Fruit fly (Drosophila melanogaster) whole organism, wandering third instar larva: ENCODE measurements around the gene Lipt2.

ENCODE experiments used
- Abd-B ChIP-seq: fragments of >200 bp; optimal IDR thresholded peaks from 2 replicates; lab custom pipeline; 2017; ENCODE audit warnings: missing biosample characterization, missing genetic modification characterization
- CG32264 ChIP-seq: fragments of 200-800 bp; sonication (Bioruptor generic); optimal IDR thresholded peaks from 2 replicates; lab custom pipeline; 2016; ENCODE audit warnings: missing biosample characterization, missing genetic modification characterization
- CG9705 ChIP-seq: fragments of 200-800 bp; sonication (Bioruptor generic); optimal IDR thresholded peaks from 2 replicates; lab custom pipeline; 2018; ENCODE audit warnings: missing biosample characterization, mild to moderate bottlenecking, missing genetic modification characterization
- CrebA ChIP-seq: fragments of 200-800 bp; sonication (Bioruptor generic); optimal IDR thresholded peaks from 2 replicates; lab custom pipeline; 2016; ENCODE audit warnings: missing biosample characterization, mild to moderate bottlenecking, missing genetic modification characterization, borderline replicate concordance
- Dfd ChIP-seq: fragments of >200 bp; optimal IDR thresholded peaks from 2 replicates; lab custom pipeline; 2017; ENCODE audit warnings: missing biosample characterization, missing genetic modification characterization
- Dif ChIP-seq: fragments of 200-275, 200-300 bp; sonication (Bioruptor generic); optimal IDR thresholded peaks from 2 replicates; lab custom pipeline; 2018; ENCODE audit warnings: missing biosample characterization, missing genetic modification characterization; ENCODE audit not compliant: partially characterized antibody
- GATAd ChIP-seq: sonication (Bioruptor generic); optimal IDR thresholded peaks from 2 replicates; lab custom pipeline; 2016; ENCODE audit warnings: missing biosample characterization, missing genetic modification characterization
- HLH106 ChIP-seq: fragments of 200-800 bp; optimal IDR thresholded peaks from 3 replicates; lab custom pipeline; 2019; ENCODE audit warnings: missing biosample characterization, mild to moderate bottlenecking, missing genetic modification characterization, moderate library complexity
- Hnf4 ChIP-seq: fragments of 200-800 bp; sonication (Bioruptor generic); optimal IDR thresholded peaks from 2 replicates; lab custom pipeline; 2016; ENCODE audit warnings: missing biosample characterization, mild to moderate bottlenecking, missing genetic modification characterization
- Hr78 ChIP-seq: fragments of >200 bp; optimal IDR thresholded peaks from 2 replicates; lab custom pipeline; 2017; ENCODE audit warnings: missing biosample characterization, missing genetic modification characterization
- Hr83 ChIP-seq: fragments of 200-300 bp; sonication (Bioruptor generic); optimal IDR thresholded peaks from 2 replicates; lab custom pipeline; 2016; ENCODE audit warnings: missing biosample characterization, mild to moderate bottlenecking, missing genetic modification characterization, moderate library complexity; ENCODE audit not compliant: poor library complexity, severe bottlenecking
- Jra ChIP-seq: sonication (Bioruptor generic); optimal IDR thresholded peaks from 2 replicates; lab custom pipeline; 2016; ENCODE audit warnings: missing biosample characterization, missing genetic modification characterization
- Mio ChIP-seq: sonication (Bioruptor generic); optimal IDR thresholded peaks from 2 replicates; lab custom pipeline; 2016; ENCODE audit warnings: missing biosample characterization, missing genetic modification characterization
- Myc ChIP-seq: fragments of >200 bp; optimal IDR thresholded peaks from 2 replicates; lab custom pipeline; 2017
- N ChIP-seq: fragments of >200 bp; optimal IDR thresholded peaks from 2 replicates; lab custom pipeline; 2018; ENCODE audit warnings: missing biosample characterization, missing external identifiers, missing genetic modification characterization
- OdsH ChIP-seq: fragments of 200-800 bp; sonication (Bioruptor generic); optimal IDR thresholded peaks from 2 replicates; lab custom pipeline; 2016; ENCODE audit warnings: missing biosample characterization, mild to moderate bottlenecking, missing genetic modification characterization
- Rel ChIP-seq, 2 experiments: fragments of 200-800 bp; sonication (Bioruptor generic) in 1 of 2; optimal IDR thresholded peaks; 2 replicates in 1 of 2; 3 replicates in 1 of 2; lab custom pipeline; 2016 to 2019; ENCODE audit warnings: mild to moderate bottlenecking in 2 of 2, missing biosample characterization in 2 of 2, missing genetic modification characterization in 2 of 2, moderate library complexity in 1 of 2
- Sp1 ChIP-seq: fragments of 200-800 bp; sonication (Bioruptor generic); optimal IDR thresholded peaks from 3 replicates; lab custom pipeline; 2019; ENCODE audit warnings: missing biosample characterization, mild to moderate bottlenecking, missing genetic modification characterization, moderate library complexity
- Vsx2 ChIP-seq: fragments of 200-300, 225-300 bp; sonication (Bioruptor generic); optimal IDR thresholded peaks from 2 replicates; lab custom pipeline; 2018; ENCODE audit warnings: missing biosample characterization, missing genetic modification characterization; ENCODE audit not compliant: partially characterized antibody
- br ChIP-seq: fragments of 200-800 bp; sonication (Bioruptor generic); optimal IDR thresholded peaks from 2 replicates; lab custom pipeline; 2016; ENCODE audit warnings: missing biosample characterization, missing genetic modification characterization
- brk ChIP-seq: fragments of 200-800 bp; sonication (Bioruptor generic); optimal IDR thresholded peaks from 2 replicates; lab custom pipeline; 2016; ENCODE audit warnings: missing biosample characterization, mild to moderate bottlenecking, missing genetic modification characterization
- dl ChIP-seq, 2 experiments: fragments of 175-275, 200-275 bp in 1 of 2; fragments of 200-275 bp in 1 of 2; sonication (Bioruptor generic); optimal IDR thresholded peaks; lab custom pipeline; 2018; ENCODE audit warnings: mild to moderate bottlenecking in 2 of 2, missing biosample characterization in 2 of 2, missing genetic modification characterization in 2 of 2, moderate library complexity in 2 of 2; ENCODE audit not compliant: partially characterized antibody in 2 of 2, insufficient read depth in 1 of 2
- dmrt93B ChIP-seq: fragments of 200-800 bp; sonication (Bioruptor generic); optimal IDR thresholded peaks from 2 replicates; lab custom pipeline; 2018; ENCODE audit warnings: missing biosample characterization, mild to moderate bottlenecking, missing genetic modification characterization
- dsf ChIP-seq: sonication (Bioruptor generic); optimal IDR thresholded peaks from 2 replicates; lab custom pipeline; 2016; ENCODE audit warnings: missing biosample characterization, missing genetic modification characterization, borderline replicate concordance
- ey ChIP-seq: fragments of 200-800 bp; sonication (Bioruptor generic); optimal IDR thresholded peaks from 2 replicates; lab custom pipeline; 2016; ENCODE audit warnings: missing biosample characterization, missing genetic modification characterization
- foxo ChIP-seq, 2 experiments: fragments of 200-800 bp; sonication (Bioruptor generic); optimal IDR thresholded peaks; 2 replicates in 1 of 2; 3 replicates in 1 of 2; lab custom pipeline; 2016 to 2017; ENCODE audit warnings: missing biosample characterization in 2 of 2, missing genetic modification characterization in 2 of 2
- fru ChIP-seq: fragments of 200-800 bp; sonication (Bioruptor generic); optimal IDR thresholded peaks from 3 replicates; lab custom pipeline; 2016; ENCODE audit warnings: missing biosample characterization, mild to moderate bottlenecking, missing genetic modification characterization
- h ChIP-seq: fragments of 200-800 bp; sonication (Bioruptor generic); optimal IDR thresholded peaks from 3 replicates; lab custom pipeline; 2016; ENCODE audit warnings: missing biosample characterization, mild to moderate bottlenecking, missing genetic modification characterization
- jim ChIP-seq: fragments of 175-275, 200-325 bp; sonication (Bioruptor generic); optimal IDR thresholded peaks from 2 replicates; lab custom pipeline; 2016; ENCODE audit warnings: missing biosample characterization, mild to moderate bottlenecking, missing genetic modification characterization
- lola ChIP-seq: fragments of >200 bp; optimal IDR thresholded peaks from 2 replicates; lab custom pipeline; 2017; ENCODE audit warnings: missing biosample characterization, missing genetic modification characterization
- pan ChIP-seq: fragments of >200 bp; optimal IDR thresholded peaks from 2 replicates; lab custom pipeline; 2017
- psq ChIP-seq: fragments of 200-800 bp; sonication (Bioruptor generic); optimal IDR thresholded peaks from 3 replicates; lab custom pipeline; 2017; ENCODE audit warnings: missing biosample characterization, mild to moderate bottlenecking, missing genetic modification characterization, moderate library complexity
- rgr ChIP-seq: fragments of 200-800 bp; sonication (Bioruptor generic); optimal IDR thresholded peaks from 3 replicates; lab custom pipeline; 2016; ENCODE audit warnings: missing biosample characterization, mild to moderate bottlenecking, missing genetic modification characterization
- sage ChIP-seq: fragments of 200-800 bp; sonication (Bioruptor generic); optimal IDR thresholded peaks from 2 replicates; lab custom pipeline; 2016; ENCODE audit warnings: missing biosample characterization, mild to moderate bottlenecking, missing genetic modification characterization
- sv ChIP-seq: fragments of 200-800 bp; sonication (Bioruptor generic); optimal IDR thresholded peaks from 3 replicates; lab custom pipeline; 2016; ENCODE audit warnings: missing biosample characterization, missing genetic modification characterization
- tai ChIP-seq: sonication (Bioruptor generic); optimal IDR thresholded peaks from 2 replicates; lab custom pipeline; 2016; ENCODE audit warnings: missing biosample characterization, missing genetic modification characterization
- usp ChIP-seq: fragments of >200 bp; optimal IDR thresholded peaks from 2 replicates; lab custom pipeline; 2017; ENCODE audit warnings: missing biosample characterization, missing genetic modification characterization
- woc ChIP-seq: sonication (Bioruptor generic); optimal IDR thresholded peaks from 2 replicates; lab custom pipeline; 2016; ENCODE audit warnings: missing biosample characterization, mild to moderate bottlenecking, missing genetic modification characterization

Lipt2 gene

DNA sequence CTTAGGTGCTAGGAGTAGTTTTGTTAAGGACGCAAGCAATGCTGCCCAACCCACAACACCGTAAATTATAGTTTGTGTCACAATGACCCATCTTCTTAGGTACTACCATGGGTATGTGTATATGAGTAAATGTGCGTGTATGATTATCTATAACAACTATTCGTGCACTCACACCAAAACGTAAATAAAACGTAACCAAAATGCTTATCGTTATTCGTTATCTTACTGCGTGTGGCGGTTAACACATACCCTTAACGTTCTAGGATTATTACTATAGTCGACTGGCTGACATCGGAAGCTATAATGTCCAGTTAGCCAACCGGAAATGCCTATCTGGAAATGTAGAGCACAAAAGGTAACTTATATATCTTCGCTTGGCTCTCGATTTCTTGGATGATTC is 8.0 kb upstream of the Lipt2 start:
- no peak for TF ChIP-seq dmrt93B
- no peak for TF ChIP-seq GATAd (GFP tag; lab: Kevin White, UChicago)
- no peak for TF ChIP-seq pan (lab: Kevin White, UChicago)
- TF ChIP-seq CG9705, result no peak
- no peak for TF ChIP-seq Hnf4 (GFP tag; lab: Kevin White, UChicago)
- no peak for TF ChIP-seq woc
- no peak for TF ChIP-seq Abd-B (GFP tag; lab: Kevin White, UChicago)
- no peak for TF ChIP-seq Dfd (GFP tag; lab: Kevin White, UChicago)
- TF ChIP-seq usp (GFP tag; lab: Kevin White, UChicago), result no peak
- TF ChIP-seq Dif (GFP tag; lab: Kevin White, UChicago), result no peak
- TF ChIP-seq h, result no peak
- TF ChIP-seq Myc, result no peak
- TF ChIP-seq OdsH (GFP tag; lab: Kevin White, UChicago), result no peak
- TF ChIP-seq sage (GFP tag; lab: Kevin White, UChicago), result no peak
- no peak for TF ChIP-seq fru (GFP tag; lab: Kevin White, UChicago)
- no peak for TF ChIP-seq Hr83 (GFP tag; lab: Kevin White, UChicago)
- TF ChIP-seq tai (GFP tag; lab: Kevin White, UChicago), result no peak
- no peak for TF ChIP-seq foxo (GFP tag; optimal IDR thresholded peaks at IDR 0.05; lab: Kevin White, UChicago)

DNA sequence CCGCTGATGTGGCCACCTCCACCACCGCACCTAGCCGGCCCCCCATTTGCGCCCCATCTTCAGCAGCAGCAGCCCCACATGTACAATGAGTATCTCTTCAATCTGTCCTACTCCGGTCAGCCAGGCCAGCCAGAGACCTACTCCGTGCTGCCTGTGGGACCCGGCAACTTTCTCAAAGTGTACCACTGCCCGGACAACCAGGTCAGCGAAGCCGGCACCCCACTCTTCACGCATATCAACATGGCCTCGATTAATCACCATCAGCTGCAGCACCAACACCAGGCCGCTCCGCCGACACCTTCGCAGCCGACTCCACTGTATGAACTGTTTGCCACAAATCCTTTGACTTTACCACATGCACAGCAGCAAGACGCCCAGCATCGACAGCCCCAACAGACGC is 688 bp upstream of the Lipt2 start:
- TF ChIP-seq jim (GFP tag; lab: Kevin White, UChicago) (no peak), Rel (GFP tag; optimal IDR thresholded peaks at IDR 0.05; lab: Kevin White, UChicago) (no peak), Rel (tag; optimal IDR thresholded peaks at IDR 0.05; lab: Kevin White, UChicago) (no peak), pan (lab: Kevin White, UChicago) (no peak), Mio (no peak), dmrt93B (no peak), Abd-B (GFP tag; lab: Kevin White, UChicago) (no peak), sv (no peak), sage (GFP tag; lab: Kevin White, UChicago) (no peak), HLH106 (tag; lab: Kevin White, UChicago) (no peak), usp (GFP tag; lab: Kevin White, UChicago) (no peak), GATAd (GFP tag; lab: Kevin White, UChicago) (no peak), Sp1 (GFP tag; lab: Kevin White, UChicago) (no peak), lola (GFP tag; lab: Kevin White, UChicago) (no peak), Hr83 (GFP tag; lab: Kevin White, UChicago) (no peak), dsf (no peak), fru (GFP tag; lab: Kevin White, UChicago) (no peak)

DNA sequence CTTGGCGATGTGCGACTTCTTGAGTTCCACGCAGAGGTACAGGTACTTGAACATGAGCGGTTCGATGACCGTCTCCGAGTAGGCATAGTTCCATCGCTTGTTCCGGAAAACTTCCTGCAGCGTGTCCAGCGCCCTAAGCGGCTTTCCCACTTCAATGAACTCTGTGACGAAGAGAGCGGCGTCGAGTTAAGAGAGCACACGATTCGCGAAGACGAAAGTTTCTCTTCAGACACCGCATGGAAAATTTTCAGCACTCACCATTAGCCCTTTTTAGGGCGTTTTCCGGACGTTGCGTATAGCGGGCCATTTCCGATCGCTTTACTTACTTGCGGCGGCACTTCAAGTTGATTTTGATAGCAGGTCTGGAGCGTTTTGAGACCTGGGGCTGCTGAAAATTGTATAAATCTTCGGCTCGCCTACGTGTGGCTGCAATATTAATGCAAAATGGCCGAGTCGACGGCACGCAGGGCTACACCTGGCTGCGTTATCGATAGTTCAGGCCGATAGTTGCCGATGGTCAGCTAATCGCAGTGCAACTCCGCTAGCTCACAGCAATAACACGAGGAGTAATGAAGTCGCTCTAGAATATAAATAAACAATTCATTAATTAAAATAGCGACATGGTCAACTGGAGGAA is 3.6 kb downstream of the Lipt2 start, which contains the start of the genes eIF3a and CG1074:
eIF3a (minus strand) TSS at position 455 of the 637 bp plus-strand sequence.
CG1074 (plus strand) TSS at position 525 of the 637 bp plus-strand sequence.
- TF ChIP-seq Dif (GFP tag; lab: Kevin White, UChicago) (peak; percentile 47), br (GFP tag; lab: Kevin White, UChicago) (no peak), foxo (GFP tag; optimal IDR thresholded peaks at IDR 0.05; lab: Kevin White, UChicago) (peak in 1 of 2 experiments; percentile 12), Hr83 (GFP tag; lab: Kevin White, UChicago) (peak; percentile 98), usp (GFP tag; lab: Kevin White, UChicago) (no peak), CG32264 (GFP tag; lab: Kevin White, UChicago) (no peak), h (peak; percentile 81), CG9705 (peak; percentile 49), GATAd (GFP tag; lab: Kevin White, UChicago) (no peak), Myc (peak; percentile 78), sv (no peak), pan (lab: Kevin White, UChicago) (no peak), dsf (no peak), Abd-B (GFP tag; lab: Kevin White, UChicago) (no peak), sage (GFP tag; lab: Kevin White, UChicago) (no peak), CrebA (GFP tag; lab: Kevin White, UChicago) (no peak), dmrt93B (no peak), brk (no peak), Jra (GFP tag; lab: Kevin White, UChicago) (no peak), jim (GFP tag; lab: Kevin White, UChicago) (no peak), OdsH (GFP tag; lab: Kevin White, UChicago) (peak; percentile 74), dl (GFP tag; optimal IDR thresholded peaks at IDR 0.05; lab: Kevin White, UChicago; ENCODE audit: insufficient read depth in 1 of 2, partially characterized antibody in 2 of 2) (no peak), HLH106 (tag; lab: Kevin White, UChicago) (peak; percentile 61), N (GFP tag; lab: Kevin White, UChicago) (no peak), rgr (GFP tag; lab: Kevin White, UChicago) (peak; percentile 80), Mio (no peak), Dfd (GFP tag; lab: Kevin White, UChicago) (no peak), Vsx2 (no peak), tai (GFP tag; lab: Kevin White, UChicago) (no peak), fru (GFP tag; lab: Kevin White, UChicago) (no peak), woc (no peak), Rel (GFP tag; optimal IDR thresholded peaks at IDR 0.05; lab: Kevin White, UChicago) (no peak), Rel (tag; optimal IDR thresholded peaks at IDR 0.05; lab: Kevin White, UChicago) (peak; percentile 47), lola (GFP tag; lab: Kevin White, UChicago) (no peak), psq (GFP tag; lab: Kevin White, UChicago) (peak; percentile 43), Hr78 (GFP tag; lab: Kevin White, UChicago) (no peak), ey (peak; percentile 51), Hnf4 (GFP tag; lab: Kevin White, UChicago) (no peak), Sp1 (GFP tag; lab: Kevin White, UChicago) (peak; percentile 73)
- TF ChIP-seq, all 38 proteins: peak for 13
